Worm (Caenorhabditis elegans) whole organism, L4 larva: ENCODE results near the gene rnh-1.1.

Source experiments
- D1046.2 ChIP-seq: fragments of 200-800 bp; sonication (Bioruptor generic); IDR thresholded peaks from 2 replicates; pipeline ENCODE4 v1.3.6; 2022; ENCODE audit warnings: missing genetic modification characterization, missing compliant biosample characterization
- F37D6.2 ChIP-seq: sonication (generic microtip); optimal IDR thresholded peaks from 2 replicates; lab custom pipeline; 2016; ENCODE audit warnings: mild to moderate bottlenecking, missing genetic modification characterization, missing compliant biosample characterization
- F49E8.2 ChIP-seq: sonication (generic microtip); optimal IDR thresholded peaks from 2 replicates; lab custom pipeline; 2016; ENCODE audit warnings: missing compliant biosample characterization, mild to moderate bottlenecking, missing genetic modification characterization, borderline replicate concordance
- R02D3.7 ChIP-seq: fragments of 150-350 bp; sonication (generic microtip); optimal IDR thresholded peaks from 3 replicates; lab custom pipeline; 2014; ENCODE audit warnings: missing biosample characterization, missing genetic modification characterization
- T26A8.4 ChIP-seq: fragments of 200-800 bp; sonication (Bioruptor generic); IDR thresholded peaks from 2 replicates; pipeline ENCODE4 v1.3.6; 2022; ENCODE audit warnings: missing genetic modification characterization, missing compliant biosample characterization
- Y48G9A.11 ChIP-seq: fragments of 200-800 bp; sonication (Bioruptor generic); IDR thresholded peaks from 2 replicates; pipeline ENCODE4 v1.3.6; 2022; ENCODE audit warnings: missing genetic modification reagents, missing genetic modification characterization, missing compliant biosample characterization
- attf-4 ChIP-seq: sonication (generic microtip); optimal IDR thresholded peaks from 3 replicates; lab custom pipeline; 2017; ENCODE audit warnings: missing biosample characterization, missing genetic modification characterization
- ceh-20 ChIP-seq: fragments of 200-800 bp; sonication (Bioruptor generic); IDR thresholded peaks from 2 replicates; pipeline ENCODE4 v1.3.6; 2022; ENCODE audit warnings: missing genetic modification reagents, missing genetic modification characterization, missing compliant biosample characterization
- ceh-62 ChIP-seq: sonication (generic microtip); optimal IDR thresholded peaks from 2 replicates; lab custom pipeline; 2017; ENCODE audit warnings: missing biosample characterization, missing genetic modification characterization
- ceh-82 ChIP-seq: sonication (generic microtip); optimal IDR thresholded peaks from 2 replicates; lab custom pipeline; 2017; ENCODE audit warnings: missing biosample characterization, missing genetic modification characterization
- ctbp-1 ChIP-seq: fragments of 200-800 bp; sonication (Bioruptor generic); IDR thresholded peaks from 2 replicates; pipeline ENCODE4 v1.3.6; 2022; ENCODE audit warnings: missing genetic modification reagents, missing genetic modification characterization, missing compliant biosample characterization
- daf-12 ChIP-seq: fragments of 150-350 bp; optimal IDR thresholded peaks from 2 replicates; lab custom pipeline; 2014; ENCODE audit warnings: missing biosample characterization, missing genetic modification reagents, missing genetic modification characterization
- dve-1 ChIP-seq: sonication (generic microtip); optimal IDR thresholded peaks from 2 replicates; lab custom pipeline; 2017; ENCODE audit warnings: antibody characterized with exemption, mild to moderate bottlenecking, missing genetic modification characterization, missing compliant biosample characterization; ENCODE audit not compliant: insufficient read depth
- egl-27 ChIP-seq: sonication (generic microtip); optimal IDR thresholded peaks from 3 replicates; lab custom pipeline; 2017; ENCODE audit warnings: missing biosample characterization, missing genetic modification reagents, missing genetic modification characterization
- fkh-10 ChIP-seq: fragments of 150-350 bp; optimal IDR thresholded peaks from 2 replicates; lab custom pipeline; 2014; ENCODE audit warnings: missing biosample characterization, missing genetic modification reagents, missing genetic modification characterization
- gei-8 ChIP-seq: fragments of 200-800 bp; sonication (Bioruptor generic); optimal IDR thresholded peaks from 2 replicates; lab custom pipeline; 2018; ENCODE audit warnings: mild to moderate bottlenecking, missing genetic modification characterization, missing compliant biosample characterization
- hlh-11 ChIP-seq: fragments of 200-800 bp; sonication (Bioruptor generic); optimal IDR thresholded peaks from 2 replicates; lab custom pipeline; 2018; ENCODE audit warnings: mild to moderate bottlenecking, missing genetic modification characterization, missing compliant biosample characterization
- hlh-30 ChIP-seq: sonication (generic microtip); optimal IDR thresholded peaks from 2 replicates; lab custom pipeline; 2017; ENCODE audit warnings: antibody characterized with exemption, mild to moderate bottlenecking, missing genetic modification characterization, missing compliant biosample characterization; ENCODE audit not compliant: insufficient read depth
- lin-39 ChIP-seq: fragments of 150-350 bp; optimal IDR thresholded peaks from 2 replicates; lab custom pipeline; 2014; ENCODE audit warnings: missing biosample characterization, missing genetic modification reagents, missing genetic modification characterization
- lir-3 ChIP-seq: sonication (generic microtip); optimal IDR thresholded peaks from 2 replicates; lab custom pipeline; 2016; ENCODE audit warnings: mild to moderate bottlenecking, missing genetic modification characterization, missing compliant biosample characterization
- lsy-2 ChIP-seq, 2 experiments: fragments of 150-350 bp in 1 of 2; sonication (generic microtip) in 1 of 2; optimal IDR thresholded peaks; 2 replicates each; lab custom pipeline; 2014 to 2017; ENCODE audit warnings: missing biosample characterization in 2 of 2, missing genetic modification characterization in 2 of 2
- mes-2 ChIP-seq: sonication (generic microtip); optimal IDR thresholded peaks from 2 replicates; lab custom pipeline; 2016; ENCODE audit warnings: missing genotype, mild to moderate bottlenecking, missing genetic modification characterization, missing compliant biosample characterization; ENCODE audit not compliant: poor library complexity, severe bottlenecking
- mxl-3 ChIP-seq: fragments of 200-800 bp; sonication (Bioruptor generic); optimal IDR thresholded peaks from 2 replicates; lab custom pipeline; 2018; ENCODE audit warnings: mild to moderate bottlenecking, missing genetic modification characterization, missing compliant biosample characterization
- nhr-10 ChIP-seq: fragments of 150-350 bp; optimal IDR thresholded peaks from 2 replicates; lab custom pipeline; 2014; ENCODE audit warnings: missing biosample characterization, missing genetic modification characterization
- nhr-11 ChIP-seq: fragments of 150-350 bp; optimal IDR thresholded peaks from 2 replicates; lab custom pipeline; 2014; ENCODE audit warnings: missing biosample characterization, missing genetic modification characterization
- nhr-25 ChIP-seq: sonication (generic microtip); optimal IDR thresholded peaks from 2 replicates; lab custom pipeline; 2017; ENCODE audit warnings: missing genetic modification characterization, mild to moderate bottlenecking, missing compliant biosample characterization, antibody characterized with exemption, moderate library complexity, borderline replicate concordance; ENCODE audit not compliant: insufficient read depth
- nhr-28 ChIP-seq: fragments of 150-350 bp; optimal IDR thresholded peaks from 2 replicates; lab custom pipeline; 2014; ENCODE audit warnings: missing biosample characterization, missing genetic modification characterization
- nhr-6 ChIP-seq: fragments of 150-350 bp; optimal IDR thresholded peaks from 2 replicates; lab custom pipeline; 2014; ENCODE audit warnings: missing biosample characterization, missing genetic modification characterization
- saeg-2 ChIP-seq: fragments of 200-800 bp; sonication (Bioruptor generic); IDR thresholded peaks from 2 replicates; pipeline ENCODE4 v1.3.6; 2022; ENCODE audit warnings: missing genetic modification reagents, missing genetic modification characterization, missing compliant biosample characterization
- set-16 ChIP-seq: fragments of 200-800 bp; sonication (Bioruptor generic); IDR thresholded peaks from 2 replicates; pipeline ENCODE4 v1.3.6; 2022; ENCODE audit warnings: missing genetic modification reagents, missing genetic modification characterization, missing compliant biosample characterization
- skn-1 ChIP-seq: fragments of 150-350 bp; optimal IDR thresholded peaks from 2 replicates; lab custom pipeline; 2014; ENCODE audit warnings: missing biosample characterization, missing genetic modification characterization
- tag-97 ChIP-seq: fragments of 200-800 bp; sonication (Bioruptor generic); IDR thresholded peaks from 2 replicates; pipeline ENCODE4 v1.3.6; 2022; ENCODE audit warnings: missing genetic modification characterization, missing compliant biosample characterization
- tra-1 ChIP-seq: fragments of 200-800 bp; sonication (Bioruptor generic); IDR thresholded peaks from 2 replicates; pipeline ENCODE4 v1.3.6; 2022; ENCODE audit warnings: missing genetic modification reagents, missing genetic modification characterization, missing compliant biosample characterization
- unc-62 ChIP-seq, 3 experiments: fragments of 150-350 bp in 1 of 3; sonication (generic microtip); optimal IDR thresholded peaks in 2 of 3; peaks in 1 of 3; 1 replicate in 1 of 3; 2 replicates in 2 of 3; lab custom pipeline; 2014 to 2017; ENCODE audit warnings: missing biosample characterization in 3 of 3, missing genetic modification characterization in 3 of 3, missing genetic modification reagents in 3 of 3, missing genotype in 1 of 3
- vab-7 ChIP-seq: fragments of 200-800 bp; sonication (Bioruptor generic); IDR thresholded peaks from 2 replicates; pipeline ENCODE4 v1.3.6; 2022; ENCODE audit warnings: missing genetic modification reagents, missing genetic modification characterization, missing compliant biosample characterization
- zag-1 ChIP-seq: fragments of 150-350 bp; optimal IDR thresholded peaks from 2 replicates; lab custom pipeline; 2014; ENCODE audit warnings: missing biosample characterization, missing genetic modification characterization
- zfp-2 ChIP-seq: sonication (generic microtip); optimal IDR thresholded peaks from 2 replicates; lab custom pipeline; 2016; ENCODE audit warnings: mild to moderate bottlenecking, missing genetic modification characterization, missing compliant biosample characterization
- ztf-11 ChIP-seq: fragments of 150-350 bp; optimal IDR thresholded peaks from 2 replicates; lab custom pipeline; 2014; ENCODE audit warnings: missing biosample characterization, missing genetic modification characterization

rnh-1.1 gene

DNA sequence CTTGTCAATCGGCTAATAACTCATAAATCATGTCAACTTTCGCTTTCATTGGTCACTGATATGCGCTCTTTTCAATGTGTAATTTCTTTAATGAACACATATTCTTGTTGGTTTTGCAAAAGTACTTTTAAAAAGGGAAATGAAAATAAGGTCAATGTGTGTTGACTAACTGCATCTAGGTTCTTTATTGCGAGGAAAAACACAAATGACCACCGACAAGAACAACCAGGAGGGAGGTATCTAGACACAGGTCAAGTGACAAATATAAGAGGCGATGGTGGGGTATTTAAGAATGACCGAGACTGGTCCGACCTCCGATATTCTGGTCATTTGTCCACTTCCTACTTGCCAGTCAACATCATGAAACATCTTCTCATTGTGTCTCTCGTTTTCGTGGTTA is 29.5 kb upstream of the rnh-1.1 start, which contains the start of gene spi-1:
Gene spi-1, plus strand, starts transcription at position 178 of the 400 bp plus-strand sequence.
- TF ChIP-seq mxl-3 (GFP tag; lab: Kevin White, UChicago) (no peak), nhr-11 (tag; lab: Kevin White, UChicago) (no peak), hlh-30 (tag; lab: Kevin White, UChicago) (peak; percentile 42), nhr-28 (no peak), unc-62 (GFP tag; optimal IDR thresholded peaks at IDR 0.05 in 1 of 2; lab: Kevin White, UChicago) (peak in 1 of 2 experiments; percentile 85), unc-62 (tag; optimal IDR thresholded peaks at IDR 0.05; lab: Kevin White, UChicago) (no peak), D1046.2 (no peak), zag-1 (no peak)

DNA sequence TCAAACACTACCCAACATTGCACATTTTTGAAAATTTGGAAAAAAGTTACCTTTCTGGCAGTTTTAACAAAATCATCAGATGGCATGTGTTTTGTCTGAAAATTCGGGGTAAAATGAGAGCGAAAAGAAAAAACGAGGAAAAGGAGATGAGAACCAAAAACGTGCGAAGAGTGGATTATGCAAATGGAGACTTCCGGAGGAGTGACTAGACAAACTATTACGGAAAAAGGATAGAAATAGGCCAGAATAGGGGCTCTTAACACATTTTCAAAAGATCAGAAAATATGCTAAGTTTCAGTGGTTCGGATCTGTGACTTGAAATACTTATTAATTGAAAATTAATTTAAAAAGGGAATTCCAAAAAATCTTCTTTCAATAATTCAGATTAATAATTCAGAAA is 26.1 kb upstream of the rnh-1.1 start, which contains the start of gene srab-14:
Gene srab-14, minus strand, starts transcription at position 101 of the 400 bp plus-strand sequence.
- TF ChIP-seq lir-3 = no peak
- TF ChIP-seq lsy-2 (tag; optimal IDR thresholded peaks at IDR 0.05; lab: Kevin White, UChicago) = no peak
- no peak for TF ChIP-seq nhr-10 (tag; lab: Kevin White, UChicago)
- TF ChIP-seq R02D3.7 = no peak

DNA sequence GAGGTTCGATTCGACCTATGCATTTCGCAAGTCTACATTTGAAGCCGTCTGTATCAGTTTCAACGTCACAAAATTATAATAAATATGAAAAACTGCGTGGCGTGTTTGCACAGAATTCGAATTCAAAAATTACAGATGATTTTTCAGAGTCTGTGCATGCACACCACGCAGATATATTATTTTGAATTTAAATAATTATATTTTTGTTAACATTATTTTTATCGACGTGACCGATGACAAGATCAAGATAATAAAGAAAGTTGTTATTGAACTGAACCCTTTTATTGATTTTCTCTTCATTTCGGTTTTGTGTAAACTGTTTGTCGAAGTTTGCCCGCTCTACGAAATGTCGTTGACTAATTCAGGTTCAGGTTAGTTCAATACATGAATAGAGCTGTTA is 20.5 kb upstream of the rnh-1.1 start, which contains the start of gene C28F5.1:
Gene C28F5.1, plus strand, starts transcription at position 301 of the 400 bp plus-strand sequence.
- TF ChIP-seq lin-39 (tag; lab: Kevin White, UChicago) (no peak), hlh-30 (tag; lab: Kevin White, UChicago) (no peak), hlh-11 (tag; lab: Kevin White, UChicago) (no peak), mxl-3 (GFP tag; lab: Kevin White, UChicago) (no peak), ctbp-1 (GFP tag; lab: Robert Waterston, UW) (no peak)

DNA sequence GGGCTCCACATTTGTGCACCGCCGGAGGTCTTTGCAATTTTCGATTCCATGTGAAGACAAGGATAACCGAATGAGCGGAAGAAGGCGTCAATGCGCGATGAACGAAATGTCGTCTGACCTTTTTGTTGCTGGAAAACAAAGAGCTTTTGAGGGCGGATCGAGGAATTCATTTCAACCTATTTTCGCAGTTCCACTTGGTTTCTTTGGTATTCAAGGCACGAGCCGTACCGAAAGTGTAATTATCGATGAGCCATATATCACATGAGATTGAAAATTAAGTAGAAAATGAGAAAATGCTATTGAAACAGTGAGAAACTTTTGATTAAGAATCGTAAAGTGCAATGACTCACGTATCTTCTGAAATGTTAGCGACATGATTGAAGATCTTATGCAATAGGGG is 6.3 kb upstream of the rnh-1.1 start, which contains the start of gene glb-9:
Gene glb-9, minus strand, starts transcription at position 101 of the 400 bp plus-strand sequence.
- TF ChIP-seq ztf-11 (tag; lab: Kevin White, UChicago) = no peak
- no peak for TF ChIP-seq fkh-10 (GFP tag; lab: Kevin White, UChicago)
- TF ChIP-seq zfp-2 = no peak
- TF ChIP-seq ceh-62 (tag; lab: Kevin White, UChicago) = no peak
- no peak for TF ChIP-seq ceh-82 (tag; lab: Kevin White, UChicago)
- no peak for TF ChIP-seq egl-27
- TF ChIP-seq attf-4 = no peak
- no peak for TF ChIP-seq nhr-11 (tag; lab: Kevin White, UChicago)

DNA sequence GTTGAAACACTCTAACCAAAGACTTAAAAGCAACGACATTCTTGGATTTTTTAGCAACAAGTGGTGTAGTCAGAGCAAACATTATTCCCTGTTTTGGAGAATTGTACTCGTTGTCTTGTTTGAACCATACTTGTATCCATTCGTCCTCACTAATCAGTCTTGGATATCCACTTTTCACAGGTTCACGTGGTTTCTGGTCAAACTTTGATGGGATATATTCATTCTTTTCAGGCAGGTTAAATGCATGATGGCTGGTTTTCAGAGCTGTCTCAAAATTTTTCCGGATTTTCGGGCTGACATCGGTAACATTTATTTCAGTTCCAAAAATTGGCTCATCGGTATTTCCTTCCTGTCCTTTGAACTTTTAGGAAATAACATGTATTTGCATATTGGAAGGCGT is 4.1 kb upstream of the rnh-1.1 start:
- TF ChIP-seq unc-62 (GFP tag; optimal IDR thresholded peaks at IDR 0.05 in 1 of 2; lab: Kevin White, UChicago) = peak in 1 of 2 experiments; percentile 95
- no peak for TF ChIP-seq unc-62 (tag; optimal IDR thresholded peaks at IDR 0.05; lab: Kevin White, UChicago)
- TF ChIP-seq mxl-3 (GFP tag; lab: Kevin White, UChicago) = no peak

DNA sequence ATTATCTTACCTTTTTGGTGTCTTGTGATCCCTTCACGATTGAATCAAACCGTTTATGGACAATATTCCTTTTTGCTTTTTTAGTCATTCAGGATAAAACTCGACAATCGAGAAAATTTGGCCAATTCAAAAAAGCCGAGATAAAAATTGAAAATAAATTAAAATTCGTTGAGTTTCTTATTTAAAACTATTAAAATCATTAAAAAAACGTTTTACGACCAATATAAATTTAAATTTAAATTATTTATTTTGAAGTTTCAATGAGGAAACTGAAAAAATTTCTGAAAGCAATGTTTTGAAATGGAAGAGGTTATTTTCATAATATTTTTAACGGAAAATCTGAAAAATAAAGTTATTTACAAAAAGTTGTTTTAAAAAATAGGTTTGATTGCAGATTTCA is 2.3 kb upstream of the rnh-1.1 start, which contains the start of gene ZK1290.15:
Gene ZK1290.15, plus strand, starts transcription at position 301 of the 400 bp plus-strand sequence.
- no peak for TF ChIP-seq saeg-2 (GFP tag; lab: Robert Waterston, UW)
- no peak for TF ChIP-seq F37D6.2
- TF ChIP-seq zfp-2 = no peak
- TF ChIP-seq hlh-11 (tag; lab: Kevin White, UChicago) = no peak
- no peak for TF ChIP-seq gei-8
- TF ChIP-seq ceh-20 = no peak
- no peak for TF ChIP-seq nhr-25 (tag; lab: Kevin White, UChicago)
- TF ChIP-seq vab-7 (GFP tag; lab: Robert Waterston, UW) = no peak

DNA sequence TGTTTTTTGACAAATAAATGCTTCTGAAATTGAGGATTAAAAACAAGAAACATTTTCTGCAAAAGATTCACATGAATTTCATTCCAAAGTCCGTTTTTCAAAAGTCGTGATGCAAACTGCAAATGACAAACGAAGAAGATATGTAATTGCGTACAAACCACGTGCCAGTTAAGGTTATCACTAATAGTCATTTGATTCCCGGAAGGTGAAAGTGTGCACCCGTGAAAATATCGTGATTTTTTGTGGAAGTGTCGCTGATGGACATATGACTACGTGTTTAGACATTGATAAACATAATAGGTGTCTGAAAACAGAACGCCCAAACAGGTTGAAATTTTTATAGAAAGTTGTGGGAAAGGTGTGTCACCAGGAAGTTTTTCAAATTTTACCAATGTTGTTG is 2.7 kb downstream of the rnh-1.1 start:
- peak; percentile 96 for TF ChIP-seq hlh-11 (tag; lab: Kevin White, UChicago)
- TF ChIP-seq lir-3 = no peak
- TF ChIP-seq tag-97 (GFP tag; lab: Robert Waterston, UW) = no peak
- no peak for TF ChIP-seq T26A8.4
- no peak for TF ChIP-seq skn-1 (tag; lab: Kevin White, UChicago)
- TF ChIP-seq nhr-11 (tag; lab: Kevin White, UChicago) = no peak
- no peak for TF ChIP-seq Y48G9A.11
- no peak for TF ChIP-seq F49E8.2
- TF ChIP-seq set-16 (GFP tag; lab: Robert Waterston, UW) = no peak
- TF ChIP-seq ceh-20 = peak; percentile 61
- no peak for TF ChIP-seq daf-12 (tag; lab: Kevin White, UChicago)
- TF ChIP-seq nhr-6 (tag; lab: Kevin White, UChicago) = peak; percentile 53
- peak; percentile 93 for TF ChIP-seq dve-1 (tag; lab: Kevin White, UChicago)
- TF ChIP-seq fkh-10 (GFP tag; lab: Kevin White, UChicago) = no peak
- no peak for TF ChIP-seq lsy-2 (tag; optimal IDR thresholded peaks at IDR 0.05; lab: Kevin White, UChicago)
- TF ChIP-seq tra-1 (GFP tag; lab: Robert Waterston, UW) = peak; percentile 91
- TF ChIP-seq mes-2 = no peak
